Fruit fly (Drosophila melanogaster) whole organism, embryonic: ENCODE measurements around the gene eIF4E5.

Source experiments
- Ada2b ChIP-seq: fragments of 200-800 bp; sonication (Bioruptor generic); IDR thresholded peaks from 2 replicates; pipeline ENCODE4 v1.3.6; 2022; ENCODE audit warnings: missing biosample characterization, missing genetic modification characterization
- Asciz ChIP-seq: fragments of 200-800 bp; sonication (Bioruptor generic); optimal IDR thresholded peaks from 2 replicates; lab custom pipeline; 2017; ENCODE audit warnings: missing biosample characterization, mild to moderate bottlenecking, missing genetic modification characterization, missing genetic modification reagents
- Atf3 ChIP-seq: fragments of 200-800 bp; sonication (Bioruptor generic); optimal IDR thresholded peaks from 3 replicates; lab custom pipeline; 2016; ENCODE audit warnings: missing biosample characterization, missing genetic modification characterization
- Atf6 ChIP-seq: fragments of 200-800 bp; sonication (Bioruptor generic); IDR thresholded peaks from 2 replicates; pipeline ENCODE4 v1.3.6; 2022; ENCODE audit warnings: missing biosample characterization, missing genetic modification characterization
- B-H1 ChIP-seq: fragments of 200-800 bp; sonication (Bioruptor generic); IDR thresholded peaks from 3 replicates; pipeline ENCODE4 v1.3.6; 2022; ENCODE audit warnings: missing biosample characterization, missing genetic modification characterization
- BEAF-32 ChIP-seq: fragments of 200-800 bp; sonication (Bioruptor generic); optimal IDR thresholded peaks from 3 replicates; lab custom pipeline; 2017; ENCODE audit warnings: missing biosample characterization, missing genetic modification characterization, mild to moderate bottlenecking, moderate library complexity, missing genetic modification reagents
- CG10274 ChIP-seq: fragments of 200-800 bp; sonication (Bioruptor generic); optimal IDR thresholded peaks from 3 replicates; lab custom pipeline; 2017; ENCODE audit warnings: missing biosample characterization, mild to moderate bottlenecking, missing genetic modification characterization
- CG12659 ChIP-seq: fragments of 200-800 bp; sonication (Bioruptor generic); optimal IDR thresholded peaks from 3 replicates; lab custom pipeline; 2017; ENCODE audit warnings: mild to moderate bottlenecking, missing biosample characterization, missing genetic modification reagents, missing genetic modification characterization
- CG13287 ChIP-seq: fragments of 200-800 bp; sonication (Bioruptor generic); IDR thresholded peaks from 2 replicates; pipeline ENCODE4 v1.3.6; 2022; ENCODE audit warnings: missing biosample characterization, missing genetic modification characterization; ENCODE audit not compliant: partially characterized antibody
- CG13424 ChIP-seq: fragments of 200-800 bp; sonication (Bioruptor generic); optimal IDR thresholded peaks from 2 replicates; lab custom pipeline; 2019; ENCODE audit warnings: missing biosample characterization, mild to moderate bottlenecking, missing genetic modification characterization, moderate library complexity
- CG14667 ChIP-seq: fragments of 200-800 bp; sonication (Bioruptor generic); IDR thresholded peaks from 2 replicates; pipeline ENCODE4 v1.3.6; 2022; ENCODE audit warnings: missing biosample characterization, missing genetic modification characterization
- CG31224 ChIP-seq: fragments of 200-800 bp; sonication (Bioruptor generic); IDR thresholded peaks from 2 replicates; pipeline ENCODE4 v1.3.6; 2022; ENCODE audit warnings: missing biosample characterization, missing genetic modification characterization
- CG4328 ChIP-seq: fragments of 200-800 bp; sonication (Bioruptor generic); optimal IDR thresholded peaks from 3 replicates; lab custom pipeline; 2017; ENCODE audit warnings: missing biosample characterization, missing genetic modification reagents, missing genetic modification characterization
- CG4360 ChIP-seq: fragments of 200-800 bp; sonication (Bioruptor generic); IDR thresholded peaks from 2 replicates; pipeline ENCODE4 v1.3.6; 2022; ENCODE audit warnings: missing biosample characterization, missing genetic modification characterization
- CG5953 ChIP-seq: fragments of 200-800 bp; sonication (Bioruptor generic); IDR thresholded peaks from 2 replicates; pipeline ENCODE4 v1.3.6; 2022; ENCODE audit warnings: missing biosample characterization, missing genetic modification characterization
- CG6683 ChIP-seq: fragments of 200-800 bp; sonication (Bioruptor generic); optimal IDR thresholded peaks from 2 replicates; lab custom pipeline; 2017; ENCODE audit warnings: missing biosample characterization, mild to moderate bottlenecking, missing genetic modification characterization, missing genetic modification reagents
- CG8359 ChIP-seq: fragments of 200-800 bp; sonication (Bioruptor generic); optimal IDR thresholded peaks from 2 replicates; lab custom pipeline; 2017; ENCODE audit warnings: missing biosample characterization, mild to moderate bottlenecking, missing genetic modification characterization, borderline replicate concordance
- CG8924 ChIP-seq: fragments of 200-800 bp; optimal IDR thresholded peaks from 3 replicates; lab custom pipeline; 2019; ENCODE audit warnings: missing biosample characterization, mild to moderate bottlenecking, missing genetic modification characterization, moderate library complexity
- CG9797 ChIP-seq: fragments of 200-800 bp; sonication (Bioruptor generic); optimal IDR thresholded peaks from 3 replicates; lab custom pipeline; 2018; ENCODE audit warnings: missing biosample characterization, mild to moderate bottlenecking, missing genetic modification characterization
- Dbx ChIP-seq: fragments of 200-800 bp; sonication (Bioruptor generic); IDR thresholded peaks from 3 replicates; pipeline ENCODE4 v1.3.6; 2022; ENCODE audit warnings: missing biosample characterization, missing genetic modification characterization
- Dp ChIP-seq: fragments of 200-800 bp; sonication (Bioruptor generic); optimal IDR thresholded peaks from 2 replicates; lab custom pipeline; 2018; ENCODE audit warnings: missing biosample characterization, mild to moderate bottlenecking, missing genetic modification characterization, moderate library complexity
- Dref ChIP-seq: fragments of 200-800 bp; sonication (Bioruptor generic); IDR thresholded peaks from 2 replicates; pipeline ENCODE4 v1.3.6; 2022; ENCODE audit warnings: missing biosample characterization, missing genetic modification characterization
- HLHmδ ChIP-seq: fragments of 200-800 bp; sonication (Bioruptor generic); optimal IDR thresholded peaks from 2 replicates; lab custom pipeline; 2018; ENCODE audit warnings: missing biosample characterization, mild to moderate bottlenecking, missing genetic modification characterization, moderate library complexity
- Hey ChIP-seq: fragments of 200-800 bp; sonication (Bioruptor generic); optimal IDR thresholded peaks from 3 replicates; lab custom pipeline; 2018; ENCODE audit warnings: missing biosample characterization, mild to moderate bottlenecking, missing genetic modification characterization
- Hmx ChIP-seq: fragments of 200-800 bp; sonication (Bioruptor generic); optimal IDR thresholded peaks from 2 replicates; lab custom pipeline; 2016; ENCODE audit warnings: missing biosample characterization, missing genetic modification characterization
- Hr39 ChIP-seq: fragments of >200 bp; optimal IDR thresholded peaks from 2 replicates; lab custom pipeline; 2017
- MBD-R2 ChIP-seq: fragments of 200-800 bp; sonication (Bioruptor generic); IDR thresholded peaks from 2 replicates; pipeline ENCODE4 v1.3.6; 2022; ENCODE audit warnings: missing biosample characterization, missing genetic modification characterization
- MTF-1 ChIP-seq: fragments of 200-800 bp; sonication (Bioruptor generic); optimal IDR thresholded peaks from 2 replicates; lab custom pipeline; 2018; ENCODE audit warnings: missing biosample characterization, mild to moderate bottlenecking, missing genetic modification characterization, borderline replicate concordance
- Myb ChIP-seq: fragments of 200-800 bp; sonication (Bioruptor generic); optimal IDR thresholded peaks from 2 replicates; lab custom pipeline; 2016; ENCODE audit warnings: missing biosample characterization, missing genetic modification characterization
- Oaz ChIP-seq: fragments of 200-800 bp; sonication (Bioruptor generic); IDR thresholded peaks from 2 replicates; pipeline ENCODE4 v1.3.6; 2022; ENCODE audit warnings: missing biosample characterization, missing genetic modification characterization
- Pdp1 ChIP-seq, 2 experiments: fragments of 200-800 bp; sonication (Bioruptor generic); optimal IDR thresholded peaks; 3 replicates each; lab custom pipeline; 2016; ENCODE audit warnings: missing biosample characterization in 2 of 2, missing genetic modification characterization in 2 of 2, mild to moderate bottlenecking in 1 of 2, moderate library complexity in 1 of 2
- Rfx ChIP-seq: fragments of 200-800 bp; sonication (Bioruptor generic); IDR thresholded peaks from 2 replicates; pipeline ENCODE4 v1.3.6; 2022; ENCODE audit warnings: missing biosample characterization, missing genetic modification characterization
- ac ChIP-seq: fragments of 200-800 bp; sonication (Bioruptor generic); optimal IDR thresholded peaks from 3 replicates; lab custom pipeline; 2017; ENCODE audit warnings: missing biosample characterization, mild to moderate bottlenecking, missing genetic modification characterization
- bigmax ChIP-seq: fragments of 200-800 bp; sonication (Bioruptor generic); optimal IDR thresholded peaks from 2 replicates; lab custom pipeline; 2018; ENCODE audit warnings: missing biosample characterization, mild to moderate bottlenecking, missing genetic modification characterization
- crp ChIP-seq, 2 experiments: fragments of 200-800 bp; sonication (Bioruptor generic); optimal IDR thresholded peaks; 2 replicates in 1 of 2; 3 replicates in 1 of 2; lab custom pipeline; 2017; ENCODE audit warnings: missing biosample characterization in 2 of 2, missing genetic modification characterization in 2 of 2, mild to moderate bottlenecking in 1 of 2, moderate library complexity in 1 of 2
- da ChIP-seq: fragments of 200-800 bp; sonication (Bioruptor generic); optimal IDR thresholded peaks from 2 replicates; lab custom pipeline; 2016; ENCODE audit warnings: missing biosample characterization, missing genetic modification characterization
- dan ChIP-seq: fragments of 200-800 bp; sonication (Bioruptor generic); IDR thresholded peaks from 2 replicates; pipeline ENCODE4 v1.3.6; 2022; ENCODE audit warnings: missing biosample characterization, missing genetic modification characterization
- en ChIP-seq: fragments of 200-800 bp; sonication (Bioruptor generic); optimal IDR thresholded peaks from 2 replicates; lab custom pipeline; 2016; ENCODE audit warnings: missing biosample characterization, missing genetic modification characterization
- gro ChIP-seq: fragments of 200-800 bp; sonication (Bioruptor generic); optimal IDR thresholded peaks from 2 replicates; lab custom pipeline; 2016; ENCODE audit warnings: missing biosample characterization, missing genetic modification characterization
- ham ChIP-seq: fragments of 200-800 bp; sonication (Bioruptor generic); IDR thresholded peaks from 2 replicates; pipeline ENCODE4 v1.3.6; 2022; ENCODE audit warnings: missing biosample characterization, missing genetic modification characterization
- jigr1 ChIP-seq: fragments of 200-800 bp; sonication (Bioruptor generic); IDR thresholded peaks from 3 replicates; pipeline ENCODE4 v1.3.6; 2022; ENCODE audit warnings: missing biosample characterization, missing genetic modification characterization
- mirr ChIP-seq: fragments of 200-800 bp; sonication (Bioruptor generic); optimal IDR thresholded peaks from 3 replicates; lab custom pipeline; 2018; ENCODE audit warnings: missing biosample characterization, mild to moderate bottlenecking, missing genetic modification characterization
- nerfin-2 ChIP-seq: fragments of 200-800 bp; sonication (Bioruptor generic); IDR thresholded peaks from 2 replicates; pipeline ENCODE4 v1.3.6; 2022; ENCODE audit warnings: missing biosample characterization, missing genetic modification characterization; ENCODE audit not compliant: partially characterized antibody
- oc ChIP-seq: fragments of 200-800 bp; sonication (Bioruptor generic); optimal IDR thresholded peaks from 2 replicates; lab custom pipeline; 2018; ENCODE audit warnings: missing biosample characterization, mild to moderate bottlenecking, missing genetic modification characterization, moderate library complexity
- otp ChIP-seq: fragments of 200-800 bp; sonication (Bioruptor generic); IDR thresholded peaks from 3 replicates; pipeline ENCODE4, ENCODE4 v1.3.6; 2022; ENCODE audit warnings: missing biosample characterization, missing genetic modification characterization
- peb ChIP-seq: fragments of 200-800 bp; sonication (Bioruptor generic); IDR thresholded peaks from 2 replicates; pipeline ENCODE4 v1.3.6; 2022; ENCODE audit warnings: missing biosample characterization, missing genetic modification characterization
- sna ChIP-seq: fragments of 200-800 bp; sonication (Bioruptor generic); IDR thresholded peaks from 2 replicates; pipeline ENCODE4 v1.3.6; 2022; ENCODE audit warnings: missing biosample characterization, missing genetic modification characterization; ENCODE audit not compliant: partially characterized antibody
- yki ChIP-seq: fragments of >200 bp; optimal IDR thresholded peaks from 3 replicates; lab custom pipeline; 2018
- z ChIP-seq: fragments of 200-800 bp; sonication (Bioruptor generic); IDR thresholded peaks from 3 replicates; pipeline ENCODE4 v1.3.6; 2022; ENCODE audit warnings: missing biosample characterization, missing genetic modification characterization

Gene eIF4E5

DNA sequence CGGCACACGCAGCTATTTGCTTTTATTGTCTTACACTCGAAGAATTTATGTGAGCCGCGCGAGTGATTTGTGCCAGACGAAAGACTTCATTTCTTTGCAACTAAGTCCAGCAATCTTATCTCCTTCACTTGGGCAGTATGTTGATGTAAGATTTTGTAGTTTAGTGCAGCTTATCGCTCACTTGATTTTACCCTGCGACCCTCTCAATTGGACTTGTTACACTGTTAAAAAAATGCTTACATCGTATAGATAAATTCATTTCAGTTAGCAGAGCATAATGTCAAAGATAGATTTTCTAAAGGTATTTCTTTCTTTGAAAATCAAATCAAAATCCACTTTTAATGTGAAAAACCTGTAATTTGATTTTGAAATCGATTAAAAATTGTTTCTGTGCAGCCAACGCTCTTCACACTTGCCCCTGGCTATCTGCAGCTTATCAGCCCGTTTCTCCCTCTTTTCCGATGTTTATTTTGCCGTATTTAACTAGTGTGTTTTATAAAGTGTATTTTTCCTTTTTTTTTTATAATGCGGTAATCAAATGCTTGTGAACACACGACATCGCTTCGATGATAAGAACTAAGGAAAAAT is 43.8 kb upstream of the eIF4E5 start (continued):
- TF ChIP-seq CG12659 (peak; percentile 88), Atf6 (GFP tag; lab: Robert Waterston, UW) (peak; percentile 94), en (peak; percentile 79), Hmx (GFP tag; lab: Kevin White, UChicago) (peak; percentile 79), Atf3 (GFP tag; lab: Kevin White, UChicago) (peak; percentile 78), Pdp1 (GFP tag; optimal IDR thresholded peaks at IDR 0.05; lab: Kevin White, UChicago) (peak; percentile 81 to 99), gro (GFP tag; lab: Kevin White, UChicago) (peak; percentile 90), Ada2b (GFP tag; lab: Robert Waterston, UW) (peak; percentile 89), CG8924 (peak; percentile 87), peb (GFP tag; lab: Robert Waterston, UW) (no peak; the same call in 1 of the 2 replicates), CG31224 (GFP tag; lab: Robert Waterston, UW) (peak; percentile 73), MTF-1 (GFP tag; lab: Kevin White, UChicago) (peak; percentile 54), Oaz (GFP tag; lab: Robert Waterston, UW) (peak; percentile 84), yki (lab: Kevin White, UChicago) (no peak), da (GFP tag; lab: Kevin White, UChicago) (peak; percentile 74), ac (GFP tag; lab: Kevin White, UChicago) (no peak), dan (GFP tag; lab: Robert Waterston, UW) (no peak), Myb (GFP tag; lab: Kevin White, UChicago) (peak; percentile 79), jigr1 (no peak), mirr (peak; percentile 83), HLHmδ (GFP tag; lab: Kevin White, UChicago) (no peak), Rfx (GFP tag; lab: Robert Waterston, UW) (peak; percentile 75; the same call in 1 of the 2 replicates), oc (tag; lab: Kevin White, UChicago) (peak; percentile 69), CG5953 (0 out of 2 replicates have a peak, but pooled peaks have one; percentile 60), CG6683 (GFP tag; lab: Kevin White, UChicago) (peak; percentile 84), CG13287 (GFP tag; lab: Robert Waterston, UW) (no peak), nerfin-2 (GFP tag; lab: Robert Waterston, UW) (no peak), MBD-R2 (peak; percentile 66; the same call in 1 of the 2 replicates), Dbx (peak; percentile 92), CG13424 (tag; lab: Kevin White, UChicago) (peak; percentile 89), BEAF-32 (no peak), sna (GFP tag; lab: Robert Waterston, UW) (no peak), CG10274 (GFP tag; lab: Kevin White, UChicago) (peak; percentile 68), ham (peak; percentile 51; the same call in 1 of the 2 replicates), CG4360 (GFP tag; lab: Robert Waterston, UW) (no peak), Hr39 (lab: Kevin White, UChicago) (no peak), bigmax (no peak), Asciz (GFP tag; lab: Kevin White, UChicago) (peak; percentile 82), CG9797 (GFP tag; lab: Kevin White, UChicago) (peak; percentile 20), z (GFP tag; lab: Robert Waterston, UW) (peak; percentile 40; the same call in 1 of the 3 replicates), CG4328 (GFP tag; lab: Kevin White, UChicago) (peak; percentile 70), CG14667 (peak; percentile 82), crp (GFP tag; optimal IDR thresholded peaks at IDR 0.05; lab: Kevin White, UChicago) (peak in 1 of 2 experiments; percentile 31), Dp (no peak), Hey (tag; lab: Kevin White, UChicago) (peak; percentile 69), B-H1 (GFP tag; lab: Robert Waterston, UW) (peak; percentile 80), otp (GFP tag; lab: Robert Waterston, UW) (peak; percentile 84), CG8359 (peak; percentile 63), Dref (GFP tag; lab: Robert Waterston, UW) (no peak)
